Worm (Caenorhabditis elegans) whole organism, young adult: ENCODE results near the gene W09D6.4.
A peak's percentile ranks its signal among the peaks of the same experiment; 100 is the strongest.

Experiments used
- D2030.7 ChIP-seq: fragments of 200-800 bp; sonication (Bioruptor generic); IDR thresholded peaks from 2 replicates; pipeline ENCODE4 v1.3.6; 2022; ENCODE audit warnings: missing genetic modification reagents, missing genetic modification characterization, missing compliant biosample characterization
- F23B12.7 ChIP-seq: sonication (generic microtip); optimal IDR thresholded peaks from 2 replicates; lab custom pipeline; 2017; ENCODE audit warnings: missing genetic modification characterization, mild to moderate bottlenecking, missing compliant biosample characterization, antibody characterized with exemption, moderate library complexity; ENCODE audit not compliant: insufficient read depth
- F49E8.2 ChIP-seq: sonication (generic microtip); optimal IDR thresholded peaks from 3 replicates; lab custom pipeline; 2017; ENCODE audit warnings: missing genetic modification characterization, mild to moderate bottlenecking, missing compliant biosample characterization, antibody characterized with exemption, moderate library complexity; ENCODE audit not compliant: insufficient read depth
- K12H6.12 ChIP-seq: fragments of 200-800 bp; sonication (Bioruptor generic); optimal IDR thresholded peaks from 2 replicates; lab custom pipeline; 2018; ENCODE audit warnings: mild to moderate bottlenecking, missing genetic modification characterization, missing compliant biosample characterization
- T07F8.4 ChIP-seq: sonication (generic microtip); optimal IDR thresholded peaks from 2 replicates; lab custom pipeline; 2016; ENCODE audit warnings: mild to moderate bottlenecking, missing genetic modification characterization, moderate library complexity, missing compliant biosample characterization
- Y53F4B.3 ChIP-seq: fragments of 200-800 bp; sonication (Bioruptor generic); IDR thresholded peaks from 2 replicates; pipeline ENCODE4 v1.3.6; 2022; ENCODE audit warnings: missing genetic modification reagents, missing genetic modification characterization, missing compliant biosample characterization
- Y67H2A.10 ChIP-seq: fragments of 200-800 bp; sonication (Bioruptor generic); conservative IDR thresholded peaks from 2 replicates; pipeline ENCODE4 v1.3.6; 2022; ENCODE audit warnings: missing genetic modification reagents, missing genetic modification characterization, missing compliant biosample characterization
- aptf-3 ChIP-seq: fragments of 200-800 bp; sonication (Bioruptor generic); IDR thresholded peaks from 2 replicates; pipeline ENCODE4 v1.3.6; 2022; ENCODE audit warnings: missing genetic modification characterization, missing compliant biosample characterization
- athp-1 ChIP-seq: sonication (generic microtip); optimal IDR thresholded peaks from 2 replicates; lab custom pipeline; 2017; ENCODE audit warnings: mild to moderate bottlenecking, missing genetic modification characterization, missing compliant biosample characterization
- attf-5 ChIP-seq: fragments of 200-800 bp; sonication (Bioruptor generic); optimal IDR thresholded peaks from 2 replicates; lab custom pipeline; 2018; ENCODE audit warnings: mild to moderate bottlenecking, missing genetic modification characterization, missing compliant biosample characterization
- cebp-1 ChIP-seq, 2 experiments: fragments of 200-800 bp in 1 of 2; sonication (Bioruptor generic) in 1 of 2; sonication (generic microtip) in 1 of 2; IDR thresholded peaks in 1 of 2; optimal IDR thresholded peaks in 1 of 2; 2 replicates each; pipeline versions ENCODE4 v1.3.6 to Lab custom; 2017 to 2022; ENCODE audit warnings: missing compliant biosample characterization in 2 of 2, missing genetic modification characterization in 2 of 2, mild to moderate bottlenecking in 1 of 2, missing genetic modification reagents in 1 of 2, moderate library complexity in 1 of 2
- ceh-27 ChIP-seq: fragments of 200-800 bp; sonication (Bioruptor generic); optimal IDR thresholded peaks from 2 replicates; lab custom pipeline; 2018; ENCODE audit warnings: mild to moderate bottlenecking, missing genetic modification characterization, moderate library complexity, missing compliant biosample characterization
- ceh-40 ChIP-seq: fragments of 200-800 bp; sonication (Bioruptor generic); IDR thresholded peaks from 2 replicates; pipeline ENCODE4 v1.3.6; 2022; ENCODE audit warnings: missing genetic modification characterization, missing compliant biosample characterization
- ceh-91 ChIP-seq: fragments of 200-800 bp; sonication (Bioruptor generic); IDR thresholded peaks from 2 replicates; pipeline ENCODE4 v1.3.6; 2022; ENCODE audit warnings: missing genetic modification reagents, missing genetic modification characterization, missing compliant biosample characterization
- dox-1 ChIP-seq: fragments of 200-800 bp; sonication (Bioruptor generic); IDR thresholded peaks from 2 replicates; pipeline ENCODE4 v1.3.6; 2022; ENCODE audit warnings: missing genetic modification reagents, missing genetic modification characterization, missing compliant biosample characterization
- efl-1 ChIP-seq: fragments of 150-350 bp; optimal IDR thresholded peaks from 2 replicates; lab custom pipeline; 2014; ENCODE audit warnings: missing biosample characterization, missing genetic modification reagents, missing genetic modification characterization
- egl-18 ChIP-seq: fragments of 200-800 bp; sonication (Bioruptor generic); IDR thresholded peaks from 2 replicates; pipeline ENCODE4 v1.3.6; 2022; ENCODE audit warnings: missing genetic modification reagents, missing genetic modification characterization, missing compliant biosample characterization
- egl-44 ChIP-seq: fragments of 200-800 bp; sonication (Bioruptor generic); IDR thresholded peaks from 2 replicates; pipeline ENCODE4 v1.3.6; 2022; ENCODE audit warnings: missing genetic modification reagents, missing genetic modification characterization, missing compliant biosample characterization
- ekl-4 ChIP-seq: fragments of 200-800 bp; sonication (Bioruptor generic); IDR thresholded peaks from 2 replicates; pipeline ENCODE4 v1.3.6; 2022; ENCODE audit warnings: missing genetic modification reagents, missing genetic modification characterization, missing compliant biosample characterization
- ets-4 ChIP-seq: fragments of 200-800 bp; sonication (Bioruptor generic); optimal IDR thresholded peaks from 2 replicates; lab custom pipeline; 2018; ENCODE audit warnings: mild to moderate bottlenecking, missing genetic modification characterization, missing compliant biosample characterization
- hlh-12 ChIP-seq: sonication (generic microtip); optimal IDR thresholded peaks from 2 replicates; lab custom pipeline; 2016; ENCODE audit warnings: missing genetic modification characterization, missing compliant biosample characterization
- hmg-20 ChIP-seq: fragments of 200-800 bp; sonication (Bioruptor generic); IDR thresholded peaks from 2 replicates; pipeline ENCODE4 v1.3.6; 2022; ENCODE audit warnings: missing genetic modification reagents, missing genetic modification characterization, missing compliant biosample characterization
- hsf-1 ChIP-seq: fragments of 200-800 bp; sonication (Bioruptor generic); IDR thresholded peaks from 2 replicates; pipeline ENCODE4 v1.3.6; 2022; ENCODE audit warnings: missing genetic modification reagents, missing genetic modification characterization, missing compliant biosample characterization
- lag-1 ChIP-seq: fragments of 200-800 bp; sonication (Bioruptor generic); IDR thresholded peaks from 2 replicates; pipeline ENCODE4 v1.3.6; 2022; ENCODE audit warnings: missing genetic modification reagents, missing genetic modification characterization, missing compliant biosample characterization
- lin-26 ChIP-seq: fragments of 200-800 bp; sonication (Bioruptor generic); IDR thresholded peaks from 2 replicates; pipeline ENCODE4 v1.3.6; 2022; ENCODE audit warnings: missing genetic modification reagents, missing genetic modification characterization, missing compliant biosample characterization
- lsy-27 ChIP-seq: sonication (generic microtip); optimal IDR thresholded peaks from 2 replicates; lab custom pipeline; 2017; ENCODE audit warnings: missing genetic modification characterization, mild to moderate bottlenecking, missing compliant biosample characterization, antibody characterized with exemption, missing genotype, borderline replicate concordance; ENCODE audit not compliant: insufficient read depth
- madf-3 ChIP-seq: fragments of 200-800 bp; sonication (Bioruptor generic); IDR thresholded peaks from 2 replicates; pipeline ENCODE4 v1.3.6; 2022; ENCODE audit warnings: missing genetic modification reagents, missing genetic modification characterization, missing compliant biosample characterization
- mel-28 ChIP-seq: sonication (generic microtip); optimal IDR thresholded peaks from 2 replicates; lab custom pipeline; 2016; ENCODE audit warnings: borderline replicate concordance, mild to moderate bottlenecking, missing genetic modification characterization, missing compliant biosample characterization
- mxl-1 ChIP-seq: sonication (generic microtip); optimal IDR thresholded peaks from 2 replicates; lab custom pipeline; 2016; ENCODE audit warnings: missing genetic modification characterization, missing compliant biosample characterization
- nfya-2 ChIP-seq: fragments of 200-800 bp; sonication (Bioruptor generic); IDR thresholded peaks from 2 replicates; pipeline ENCODE4 v1.3.6; 2022; ENCODE audit warnings: missing genetic modification reagents, missing genetic modification characterization, missing compliant biosample characterization
- nhr-80 ChIP-seq: sonication (generic microtip); optimal IDR thresholded peaks from 2 replicates; lab custom pipeline; 2016; ENCODE audit warnings: missing genetic modification characterization, missing compliant biosample characterization
- pbrm-1 ChIP-seq: fragments of 200-800 bp; sonication (Bioruptor generic); IDR thresholded peaks from 2 replicates; pipeline ENCODE4 v1.3.6; 2022; ENCODE audit warnings: missing genetic modification reagents, missing genetic modification characterization, missing compliant biosample characterization
- pha-4 ChIP-seq: fragments of 150-350 bp; sonication (generic microtip); optimal IDR thresholded peaks from 2 replicates; lab custom pipeline; 2014; ENCODE audit warnings: missing biosample characterization, missing genetic modification reagents, missing genetic modification characterization
- rpc-1 ChIP-seq, 2 experiments: fragments of 150-350 bp in 1 of 2; sonication (generic microtip) in 1 of 2; optimal IDR thresholded peaks; 2 replicates each; lab custom pipeline; 2014 to 2018; ENCODE audit warnings: missing biosample characterization in 1 of 2, missing genetic modification characterization in 1 of 2, missing genetic modification reagents in 1 of 2, missing genotype in 1 of 2
- sea-2 ChIP-seq: fragments of 200-800 bp; sonication (Bioruptor generic); IDR thresholded peaks from 2 replicates; pipeline ENCODE4 v1.3.6; 2022; ENCODE audit warnings: missing genetic modification characterization, missing compliant biosample characterization
- snpc-1.3 ChIP-seq: sonication (generic microtip); optimal IDR thresholded peaks from 2 replicates; lab custom pipeline; 2017; ENCODE audit warnings: missing genetic modification characterization, mild to moderate bottlenecking, missing compliant biosample characterization, antibody characterized with exemption, moderate library complexity, missing genotype, missing genetic modification reagents; ENCODE audit not compliant: insufficient read depth
- snpc-4 ChIP-seq, 5 experiments: fragments of 150-350 bp in 1 of 5; sonication (generic microtip) in 4 of 5; optimal IDR thresholded peaks; 2 replicates each; lab custom pipeline; 2014 to 2018; ENCODE audit warnings: missing genetic modification characterization in 5 of 5, missing biosample characterization in 3 of 5, antibody characterized with exemption in 2 of 5, mild to moderate bottlenecking in 2 of 5, missing compliant biosample characterization in 2 of 5, missing genotype in 2 of 5, moderate library complexity in 2 of 5, missing genetic modification reagents in 1 of 5
- somi-1 ChIP-seq: fragments of 200-800 bp; sonication (Bioruptor generic); optimal IDR thresholded peaks from 2 replicates; lab custom pipeline; 2018; ENCODE audit warnings: mild to moderate bottlenecking, missing genetic modification characterization, missing compliant biosample characterization
- unc-62 ChIP-seq: fragments of 150-350 bp; optimal IDR thresholded peaks from 2 replicates; lab custom pipeline; 2014; ENCODE audit warnings: missing biosample characterization, missing genetic modification reagents, missing genetic modification characterization
- zfh-2 ChIP-seq: fragments of 200-800 bp; sonication (Bioruptor generic); conservative IDR thresholded peaks from 2 replicates; pipeline ENCODE4 v1.3.6; 2022; ENCODE audit warnings: missing genetic modification reagents, missing genetic modification characterization, missing compliant biosample characterization
- zim-3 ChIP-seq: sonication (generic microtip); optimal IDR thresholded peaks from 2 replicates; lab custom pipeline; 2017; ENCODE audit warnings: mild to moderate bottlenecking, missing genetic modification characterization, moderate library complexity, missing compliant biosample characterization
- ztf-22 ChIP-seq: fragments of 200-800 bp; sonication (Bioruptor generic); optimal IDR thresholded peaks from 2 replicates; lab custom pipeline; 2018; ENCODE audit warnings: mild to moderate bottlenecking, missing genetic modification characterization, moderate library complexity, missing compliant biosample characterization
- ztf-25 ChIP-seq: fragments of 200-800 bp; sonication (Bioruptor generic); IDR thresholded peaks from 2 replicates; pipeline ENCODE4 v1.3.6; 2022; ENCODE audit warnings: missing genetic modification reagents, missing genetic modification characterization, missing compliant biosample characterization

Gene W09D6.4

DNA sequence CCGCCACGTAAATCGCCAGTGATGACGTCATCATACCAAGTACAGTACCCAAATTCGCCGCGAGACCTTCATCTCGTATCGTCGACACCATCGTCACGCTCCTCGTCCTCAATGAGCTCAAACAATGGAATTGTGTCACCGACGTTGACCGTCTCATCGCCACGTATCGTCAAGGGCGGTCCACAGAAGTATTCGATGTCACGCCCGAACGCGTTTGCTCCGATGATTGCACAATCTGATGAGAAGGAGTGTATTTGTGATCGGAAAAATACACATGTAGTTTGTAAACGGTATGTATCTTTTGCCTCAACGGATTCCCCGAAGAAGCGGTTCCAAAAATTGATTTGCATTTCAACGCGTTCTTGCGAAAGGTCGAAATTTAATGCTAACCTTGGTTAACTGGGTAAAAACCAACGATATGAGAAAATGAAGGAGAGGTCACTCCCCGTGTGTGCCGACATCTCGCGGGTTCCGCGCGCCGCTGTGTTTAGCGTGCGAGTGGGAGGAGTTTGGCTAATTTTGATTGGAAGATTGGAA is 10.6 kb downstream of the W09D6.4 start (continued):
- TF ChIP-seq F23B12.7 (peak; percentile 46), F49E8.2 (tag; lab: Kevin White, UChicago) (peak; percentile 92), K12H6.12 (tag; lab: Kevin White, UChicago) (no peak), Y53F4B.3 (no peak), ceh-27 (no peak), pbrm-1 (GFP tag; lab: Robert Waterston, UW) (peak; percentile 92), lsy-27 (tag; lab: Kevin White, UChicago) (no peak), rpc-1 (optimal IDR thresholded peaks at IDR 0.05; lab: Kevin White, UChicago) (no peak), rpc-1 (tag; optimal IDR thresholded peaks at IDR 0.05; lab: Kevin White, UChicago) (no peak), cebp-1 (GFP tag; IDR thresholded peaks at IDR 0.05; lab: Robert Waterston, UW) (no peak), cebp-1 (tag; optimal IDR thresholded peaks at IDR 0.05; lab: Kevin White, UChicago) (peak; percentile 50), ets-4 (GFP tag; lab: Kevin White, UChicago) (no peak), pha-4 (no peak), zim-3 (tag; lab: Kevin White, UChicago) (peak; percentile 27), lag-1 (GFP tag; lab: Robert Waterston, UW) (no peak), Y67H2A.10 (no peak), egl-18 (GFP tag; lab: Robert Waterston, UW) (no peak), lin-26 (0 out of 2 replicates have a peak, but pooled peaks have one; percentile 68), ztf-25 (GFP tag; lab: Robert Waterston, UW) (peak; percentile 68; the same call in 1 of the 2 replicates), nfya-2 (GFP tag; lab: Robert Waterston, UW) (0 out of 2 replicates have a peak, but pooled peaks have one; percentile 4), madf-3 (GFP tag; lab: Robert Waterston, UW) (0 out of 2 replicates have a peak, but pooled peaks have one; percentile 62), snpc-4 (GFP tag; optimal IDR thresholded peaks at IDR 0.05; lab: Kevin White, UChicago) (peak; percentile 94), snpc-4 (tag; optimal IDR thresholded peaks at IDR 0.05; lab: Kevin White, UChicago) (peak; percentile 96 to 99 (median 98)), efl-1 (GFP tag; lab: Kevin White, UChicago) (peak; percentile 39), hsf-1 (GFP tag; lab: Robert Waterston, UW) (peak; percentile 52), T07F8.4 (tag; lab: Kevin White, UChicago) (no peak), dox-1 (GFP tag; lab: Robert Waterston, UW) (peak; percentile 61), hmg-20 (GFP tag; lab: Robert Waterston, UW) (0 out of 2 replicates have a peak, but pooled peaks have one; percentile 47), ztf-22 (no peak), attf-5 (GFP tag; lab: Kevin White, UChicago) (no peak), mxl-1 (no peak), ceh-40 (peak; percentile 20; the same call in 1 of the 2 replicates), unc-62 (GFP tag; lab: Kevin White, UChicago) (no peak), egl-44 (0 out of 2 replicates have a peak, but pooled peaks have one; percentile 45), somi-1 (GFP tag; lab: Kevin White, UChicago) (no peak), D2030.7 (GFP tag; lab: Robert Waterston, UW) (peak; percentile 89), mel-28 (peak; percentile 3), athp-1 (tag; lab: Kevin White, UChicago) (peak; percentile 34), sea-2 (GFP tag; lab: Robert Waterston, UW) (no peak), aptf-3 (GFP tag; lab: Robert Waterston, UW) (0 out of 2 replicates have a peak, but pooled peaks have one; percentile 41), ekl-4 (GFP tag; lab: Robert Waterston, UW) (peak; percentile 71), snpc-1.3 (tag; lab: Kevin White, UChicago) (peak; percentile 92), ceh-91 (no peak), zfh-2 (GFP tag; lab: Robert Waterston, UW) (no peak; the same call in 1 of the 2 replicates), nhr-80 (tag; lab: Kevin White, UChicago) (no peak), hlh-12 (tag; lab: Kevin White, UChicago) (no peak)
- TF ChIP-seq, all 124 proteins: peak for 72
